Worm (Caenorhabditis elegans) whole organism, L1 larva: Measurements from ENCODE around the gene Y59A8B.21.

ENCODE experiments used
- C04F5.9 ChIP-seq: sonication (generic microtip); optimal IDR thresholded peaks from 2 replicates; lab custom pipeline; 2016; ENCODE audit warnings: missing genetic modification characterization, missing compliant biosample characterization
- Y116A8C.19 ChIP-seq: sonication (generic microtip); optimal IDR thresholded peaks from 2 replicates; lab custom pipeline; 2016; ENCODE audit warnings: missing compliant biosample characterization, missing genetic modification characterization, borderline replicate concordance
- alr-1 ChIP-seq: fragments of 200-800 bp; sonication (Bioruptor generic); optimal IDR thresholded peaks from 2 replicates; lab custom pipeline; 2018; ENCODE audit warnings: borderline replicate concordance, mild to moderate bottlenecking, missing genetic modification characterization, missing compliant biosample characterization
- aly-2 ChIP-seq: fragments of 150-350 bp; optimal IDR thresholded peaks from 2 replicates; lab custom pipeline; 2014; ENCODE audit warnings: missing biosample characterization, missing genetic modification characterization
- blmp-1 ChIP-seq: fragments of 150-350 bp; optimal IDR thresholded peaks from 2 replicates; lab custom pipeline; 2014; ENCODE audit warnings: missing biosample characterization, missing genetic modification characterization
- ceh-8 ChIP-seq: fragments of 200-800 bp; sonication (Bioruptor generic); optimal IDR thresholded peaks from 2 replicates; lab custom pipeline; 2018; ENCODE audit warnings: mild to moderate bottlenecking, missing genetic modification characterization, moderate library complexity, missing compliant biosample characterization
- ceh-88 ChIP-seq: fragments of 200-800 bp; sonication (Bioruptor generic); IDR thresholded peaks from 2 replicates; pipeline ENCODE4 v1.3.6; 2022; ENCODE audit warnings: missing genetic modification characterization, missing compliant biosample characterization
- ces-1 ChIP-seq: fragments of 150-350 bp; optimal IDR thresholded peaks from 2 replicates; lab custom pipeline; 2014; ENCODE audit warnings: missing biosample characterization, missing genetic modification reagents, missing genetic modification characterization
- dpl-1 ChIP-seq, 3 experiments: fragments of 150-350 bp in 2 of 3; sonication (generic microtip) in 1 of 3; optimal IDR thresholded peaks; 2 replicates each; lab custom pipeline; 2014 to 2017; ENCODE audit warnings: missing biosample characterization in 3 of 3, missing genetic modification characterization in 3 of 3, missing genetic modification reagents in 3 of 3
- efl-3 ChIP-seq: fragments of 200-800 bp; sonication (Bioruptor generic); optimal IDR thresholded peaks from 2 replicates; lab custom pipeline; 2018; ENCODE audit warnings: mild to moderate bottlenecking, missing genetic modification characterization, missing compliant biosample characterization
- elt-2 ChIP-seq: sonication (generic microtip); optimal IDR thresholded peaks from 2 replicates; lab custom pipeline; 2016; ENCODE audit warnings: missing genetic modification characterization, mild to moderate bottlenecking, inconsistent platforms, missing compliant biosample characterization, missing genetic modification reagents
- elt-3 ChIP-seq, 6 experiments: fragments of 150-350 bp in 1 of 6; sonication (generic microtip); optimal IDR thresholded peaks; 2 replicates each; lab custom pipeline; 2017 to 2018; ENCODE audit warnings: missing biosample characterization in 6 of 6, missing genetic modification characterization in 6 of 6, inconsistent platforms in 1 of 6
- ets-5 ChIP-seq: fragments of 200-800 bp; sonication (Bioruptor generic); IDR thresholded peaks from 2 replicates; pipeline ENCODE4 v1.3.6; 2022; ENCODE audit warnings: missing genetic modification characterization, missing compliant biosample characterization
- fkh-10 ChIP-seq: sonication (generic microtip); optimal IDR thresholded peaks from 2 replicates; lab custom pipeline; 2017; ENCODE audit warnings: missing biosample characterization, missing genetic modification reagents, missing genetic modification characterization
- fkh-8 ChIP-seq: sonication (generic microtip); optimal IDR thresholded peaks from 2 replicates; lab custom pipeline; 2016; ENCODE audit warnings: mild to moderate bottlenecking, missing genetic modification characterization, missing compliant biosample characterization
- hlh-17 ChIP-seq: fragments of 200-800 bp; sonication (Bioruptor generic); optimal IDR thresholded peaks from 2 replicates; lab custom pipeline; 2018; ENCODE audit warnings: missing genetic modification characterization, mild to moderate bottlenecking, missing compliant biosample characterization, moderate library complexity, borderline replicate concordance
- hlh-4 ChIP-seq: sonication (generic microtip); optimal IDR thresholded peaks from 2 replicates; lab custom pipeline; 2016; ENCODE audit warnings: mild to moderate bottlenecking, missing genetic modification characterization, missing compliant biosample characterization
- irx-1 ChIP-seq: sonication (generic microtip); optimal IDR thresholded peaks from 2 replicates; lab custom pipeline; 2016; ENCODE audit warnings: missing genetic modification characterization, missing compliant biosample characterization
- jun-1 ChIP-seq: fragments of 150-350 bp; optimal IDR thresholded peaks from 2 replicates; lab custom pipeline; 2014; ENCODE audit warnings: missing biosample characterization, missing genetic modification reagents, missing genetic modification characterization
- lin-13 ChIP-seq: fragments of 150-350 bp; optimal IDR thresholded peaks from 2 replicates; lab custom pipeline; 2014; ENCODE audit warnings: missing biosample characterization, missing genetic modification reagents, missing genetic modification characterization
- lin-39 ChIP-seq: fragments of 150-350 bp; optimal IDR thresholded peaks from 2 replicates; lab custom pipeline; 2014; ENCODE audit warnings: missing biosample characterization, missing genetic modification reagents, missing genetic modification characterization
- mab-9 ChIP-seq: fragments of 200-800 bp; sonication (Bioruptor generic); IDR thresholded peaks from 2 replicates; pipeline ENCODE4 v1.3.6; 2022; ENCODE audit warnings: missing genetic modification reagents, missing genetic modification characterization, missing compliant biosample characterization
- mef-2 ChIP-seq: fragments of 150-350 bp; optimal IDR thresholded peaks from 2 replicates; lab custom pipeline; 2014; ENCODE audit warnings: missing biosample characterization, missing genetic modification characterization
- mep-1 ChIP-seq: fragments of 150-350 bp; optimal IDR thresholded peaks from 2 replicates; lab custom pipeline; 2014; ENCODE audit warnings: missing biosample characterization, missing genetic modification characterization
- nhr-11 ChIP-seq: fragments of 150-350 bp; optimal IDR thresholded peaks from 2 replicates; lab custom pipeline; 2014; ENCODE audit warnings: missing biosample characterization, missing genetic modification characterization
- nhr-12 ChIP-seq: sonication (generic microtip); optimal IDR thresholded peaks from 2 replicates; lab custom pipeline; 2017; ENCODE audit warnings: missing biosample characterization, missing genetic modification characterization
- nhr-28 ChIP-seq: fragments of 150-350 bp; optimal IDR thresholded peaks from 2 replicates; lab custom pipeline; 2014; ENCODE audit warnings: missing biosample characterization, missing genetic modification characterization
- nhr-47 ChIP-seq: sonication (generic microtip); optimal IDR thresholded peaks from 2 replicates; lab custom pipeline; 2016; ENCODE audit warnings: mild to moderate bottlenecking, missing genetic modification characterization, moderate library complexity, missing compliant biosample characterization
- nhr-71 ChIP-seq: sonication (generic microtip); optimal IDR thresholded peaks from 2 replicates; lab custom pipeline; 2016; ENCODE audit warnings: mild to moderate bottlenecking, missing genetic modification characterization, moderate library complexity, missing compliant biosample characterization
- nhr-77 ChIP-seq: fragments of 150-350 bp; optimal IDR thresholded peaks from 2 replicates; lab custom pipeline; 2014; ENCODE audit warnings: missing biosample characterization, missing genetic modification characterization
- nhr-84 ChIP-seq: sonication (generic microtip); optimal IDR thresholded peaks from 2 replicates; lab custom pipeline; 2017; ENCODE audit warnings: missing biosample characterization, missing genetic modification characterization
- nhr-85 ChIP-seq: sonication (generic microtip); peaks from one replicate; lab custom pipeline; 2016; ENCODE audit warnings: missing genetic modification characterization, inconsistent platforms, missing compliant biosample characterization
- nhr-90 ChIP-seq: sonication (generic microtip); optimal IDR thresholded peaks from 2 replicates; lab custom pipeline; 2016; ENCODE audit warnings: mild to moderate bottlenecking, missing genetic modification characterization, missing compliant biosample characterization; ENCODE audit not compliant: poor library complexity
- pax-3 ChIP-seq: fragments of 200-800 bp; sonication (Bioruptor generic); optimal IDR thresholded peaks from 2 replicates; lab custom pipeline; 2018; ENCODE audit warnings: mild to moderate bottlenecking, missing genetic modification characterization, moderate library complexity, missing compliant biosample characterization
- pqm-1 ChIP-seq: sonication (generic microtip); optimal IDR thresholded peaks from 3 replicates; lab custom pipeline; 2017; ENCODE audit warnings: missing biosample characterization, missing genetic modification characterization
- skn-1 ChIP-seq: fragments of 150-350 bp; optimal IDR thresholded peaks from 2 replicates; lab custom pipeline; 2014; ENCODE audit warnings: missing biosample characterization, missing genetic modification characterization
- snpc-4 ChIP-seq: fragments of 150-350 bp; optimal IDR thresholded peaks from 2 replicates; lab custom pipeline; 2014; ENCODE audit warnings: missing biosample characterization, missing genetic modification characterization
- snu-23 ChIP-seq: sonication (generic microtip); optimal IDR thresholded peaks from 2 replicates; lab custom pipeline; 2016; ENCODE audit warnings: missing genetic modification characterization, missing compliant biosample characterization
- swsn-7 ChIP-seq: sonication (generic microtip); optimal IDR thresholded peaks from 2 replicates; lab custom pipeline; 2016; ENCODE audit warnings: missing genetic modification characterization, missing compliant biosample characterization
- tbx-2 ChIP-seq: sonication (generic microtip); optimal IDR thresholded peaks from 2 replicates; lab custom pipeline; 2016; ENCODE audit warnings: missing genetic modification characterization, missing compliant biosample characterization
- tlp-1 ChIP-seq: fragments of 150-350 bp; optimal IDR thresholded peaks from 2 replicates; lab custom pipeline; 2014; ENCODE audit warnings: missing biosample characterization, missing genetic modification characterization
- unc-130 ChIP-seq: fragments of 150-350 bp; optimal IDR thresholded peaks from 2 replicates; lab custom pipeline; 2017; ENCODE audit warnings: missing biosample characterization, missing genetic modification characterization, inconsistent platforms
- unc-30 ChIP-seq: sonication (generic microtip); optimal IDR thresholded peaks from 2 replicates; lab custom pipeline; 2017; ENCODE audit warnings: missing biosample characterization, missing genetic modification characterization
- vab-15 ChIP-seq: sonication (generic microtip); optimal IDR thresholded peaks from 2 replicates; lab custom pipeline; 2017; ENCODE audit warnings: missing genotype, mild to moderate bottlenecking, missing genetic modification characterization, missing compliant biosample characterization
- zag-1 ChIP-seq: fragments of 150-350 bp; optimal IDR thresholded peaks from 2 replicates; lab custom pipeline; 2014; ENCODE audit warnings: missing biosample characterization, missing genetic modification characterization
- ztf-11 ChIP-seq, 2 experiments: sonication (generic microtip); optimal IDR thresholded peaks; 2 replicates each; lab custom pipeline; 2016 to 2017; ENCODE audit warnings: missing genetic modification characterization in 2 of 2, missing biosample characterization in 1 of 2, missing compliant biosample characterization in 1 of 2
- ztf-4 ChIP-seq: fragments of 150-350 bp; optimal IDR thresholded peaks from 2 replicates; lab custom pipeline; 2014; ENCODE audit warnings: missing biosample characterization, missing genetic modification characterization

The Y59A8B.21 gene

ce11 chrV:17981732-17982131 lies 4.3 kb upstream of the Y59A8B.21 start (continued):
- TF ChIP-seq vab-15 (tag; lab: Kevin White, UChicago) (no peak), elt-2 (tag; lab: Kevin White, UChicago) (no peak), ceh-8 (no peak), aly-2 (tag; lab: Kevin White, UChicago) (no peak), mep-1 (tag; lab: Kevin White, UChicago) (peak; percentile 34), nhr-77 (no peak), zag-1 (tag; lab: Kevin White, UChicago) (no peak), irx-1 (tag; lab: Kevin White, UChicago) (no peak), nhr-47 (tag; lab: Kevin White, UChicago) (no peak), hlh-17 (no peak), pqm-1 (tag; lab: Kevin White, UChicago) (no peak), skn-1 (no peak), blmp-1 (no peak), ceh-88 (GFP tag; lab: Robert Waterston, UW) (no peak), jun-1 (tag; lab: Kevin White, UChicago) (no peak), snpc-4 (no peak), elt-3 (tag; optimal IDR thresholded peaks at IDR 0.05; lab: Kevin White, UChicago) (peak in 1 of 6 experiments; percentile 1), ces-1 (GFP tag; lab: Kevin White, UChicago) (no peak), nhr-11 (tag; lab: Kevin White, UChicago) (no peak), tbx-2 (tag; lab: Kevin White, UChicago) (peak; percentile 37), ets-5 (GFP tag; lab: Robert Waterston, UW) (no peak), lin-13 (GFP tag; lab: Kevin White, UChicago) (no peak), lin-39 (tag; lab: Kevin White, UChicago) (no peak), mab-9 (GFP tag; lab: Robert Waterston, UW) (no peak; the same call in 1 of the 2 replicates), fkh-10 (GFP tag; lab: Kevin White, UChicago) (peak; percentile 32), tlp-1 (tag; lab: Kevin White, UChicago) (no peak), nhr-90 (no peak), snu-23 (GFP tag; lab: Kevin White, UChicago) (peak; percentile 68), unc-30 (tag; lab: Kevin White, UChicago) (no peak), ztf-4 (tag; lab: Kevin White, UChicago) (no peak), fkh-8 (peak; percentile 67), nhr-12 (tag; lab: Kevin White, UChicago) (no peak), Y116A8C.19 (no peak), unc-130 (no peak), nhr-85 (tag; lab: Kevin White, UChicago) (no peak), swsn-7 (tag; lab: Kevin White, UChicago) (no peak), mef-2 (tag; lab: Kevin White, UChicago) (no peak), efl-3 (no peak), alr-1 (no peak), hlh-4 (tag; lab: Kevin White, UChicago) (no peak), ztf-11 (tag; optimal IDR thresholded peaks at IDR 0.05; lab: Kevin White, UChicago) (peak in 1 of 2 experiments; percentile 25), nhr-28 (no peak), dpl-1 (GFP tag; optimal IDR thresholded peaks at IDR 0.05; lab: Kevin White, UChicago) (peak; percentile 45 to 61 (median 50)), nhr-71 (no peak), pax-3 (tag; lab: Kevin White, UChicago) (peak; percentile 30), C04F5.9 (tag; lab: Kevin White, UChicago) (no peak), nhr-84 (tag; lab: Kevin White, UChicago) (no peak)
- TF ChIP-seq, all 84 proteins: peak for 21
